Worm (Caenorhabditis elegans) whole organism, young adult: Measurements from ENCODE around the gene sup-9.
"Not testable (repeated sequence)": the region's sequence is repeated elsewhere in the genome, so short reads cannot be mapped to it uniquely, and the experiment has no call there.

Experiments used
- B0261.1 ChIP-seq: sonication (generic microtip); optimal IDR thresholded peaks from 2 replicates; lab custom pipeline; 2016; ENCODE audit warnings: mild to moderate bottlenecking, missing genetic modification characterization, moderate library complexity, missing compliant biosample characterization
- C06A6.2 ChIP-seq: fragments of 200-800 bp; sonication (Bioruptor generic); conservative IDR thresholded peaks from 2 replicates; pipeline ENCODE4 v1.3.6; 2022; ENCODE audit warnings: missing genetic modification characterization, missing compliant biosample characterization
- F23B12.7 ChIP-seq: sonication (generic microtip); optimal IDR thresholded peaks from 2 replicates; lab custom pipeline; 2017; ENCODE audit warnings: missing genetic modification characterization, mild to moderate bottlenecking, missing compliant biosample characterization, antibody characterized with exemption, moderate library complexity; ENCODE audit not compliant: insufficient read depth
- F33H1.4 ChIP-seq: fragments of 200-800 bp; sonication (Bioruptor generic); IDR thresholded peaks from 2 replicates; pipeline ENCODE4 v1.3.6; 2022; ENCODE audit warnings: missing genetic modification reagents, missing genetic modification characterization, missing compliant biosample characterization
- F57A8.1 ChIP-seq: fragments of 200-800 bp; sonication (Bioruptor generic); optimal IDR thresholded peaks from 2 replicates; lab custom pipeline; 2018; ENCODE audit warnings: mild to moderate bottlenecking, missing genetic modification characterization, moderate library complexity, missing compliant biosample characterization
- K11D2.4 ChIP-seq: fragments of 200-800 bp; sonication (Bioruptor generic); IDR thresholded peaks from 2 replicates; pipeline ENCODE4 v1.3.6; 2022; ENCODE audit warnings: missing genetic modification reagents, missing genetic modification characterization, missing compliant biosample characterization
- K12H6.12 ChIP-seq: fragments of 200-800 bp; sonication (Bioruptor generic); optimal IDR thresholded peaks from 2 replicates; lab custom pipeline; 2018; ENCODE audit warnings: mild to moderate bottlenecking, missing genetic modification characterization, missing compliant biosample characterization
- T07F8.4 ChIP-seq: sonication (generic microtip); optimal IDR thresholded peaks from 2 replicates; lab custom pipeline; 2016; ENCODE audit warnings: mild to moderate bottlenecking, missing genetic modification characterization, moderate library complexity, missing compliant biosample characterization
- T26A5.8 ChIP-seq: sonication (generic microtip); optimal IDR thresholded peaks from 2 replicates; lab custom pipeline; 2016; ENCODE audit warnings: missing genetic modification characterization, missing compliant biosample characterization
- Y53F4B.3 ChIP-seq: fragments of 200-800 bp; sonication (Bioruptor generic); IDR thresholded peaks from 2 replicates; pipeline ENCODE4 v1.3.6; 2022; ENCODE audit warnings: missing genetic modification reagents, missing genetic modification characterization, missing compliant biosample characterization
- Y53G8AR.9 ChIP-seq: fragments of 200-800 bp; sonication (Bioruptor generic); conservative IDR thresholded peaks from 2 replicates; pipeline ENCODE4 v1.3.6; 2022; ENCODE audit warnings: missing genetic modification reagents, missing genetic modification characterization, missing compliant biosample characterization
- Y56A3A.18 ChIP-seq: fragments of 200-800 bp; sonication (Bioruptor generic); IDR thresholded peaks from 2 replicates; pipeline ENCODE4 v1.3.6; 2022; ENCODE audit warnings: missing genetic modification reagents, missing genetic modification characterization, missing compliant biosample characterization
- Y67H2A.10 ChIP-seq: fragments of 200-800 bp; sonication (Bioruptor generic); conservative IDR thresholded peaks from 2 replicates; pipeline ENCODE4 v1.3.6; 2022; ENCODE audit warnings: missing genetic modification reagents, missing genetic modification characterization, missing compliant biosample characterization
- Y95B8A.8 ChIP-seq: fragments of 200-800 bp; sonication (Bioruptor generic); IDR thresholded peaks from 2 replicates; pipeline ENCODE4 v1.3.6; 2022; ENCODE audit warnings: missing genetic modification reagents, missing genetic modification characterization, missing compliant biosample characterization
- ama-1 ChIP-seq, 3 experiments: fragments of 150-350 bp in 1 of 3; sonication (generic microtip) in 2 of 3; optimal IDR thresholded peaks; 2 replicates each; lab custom pipeline; 2014 to 2018; ENCODE audit warnings: missing biosample characterization in 2 of 3, missing genetic modification characterization in 2 of 3, missing genetic modification reagents in 2 of 3
- aptf-2 ChIP-seq: fragments of 200-800 bp; sonication (Bioruptor generic); conservative IDR thresholded peaks from 2 replicates; pipeline ENCODE4 v1.3.6; 2022; ENCODE audit warnings: missing genetic modification reagents, missing genetic modification characterization, missing compliant biosample characterization
- athp-1 ChIP-seq: sonication (generic microtip); optimal IDR thresholded peaks from 2 replicates; lab custom pipeline; 2017; ENCODE audit warnings: mild to moderate bottlenecking, missing genetic modification characterization, missing compliant biosample characterization
- attf-6 ChIP-seq: fragments of 200-800 bp; sonication (Bioruptor generic); IDR thresholded peaks from 2 replicates; pipeline ENCODE4 v1.3.6; 2022; ENCODE audit warnings: missing genetic modification reagents, missing genetic modification characterization, missing compliant biosample characterization
- bed-2 ChIP-seq: fragments of 200-800 bp; sonication (Bioruptor generic); IDR thresholded peaks from 2 replicates; pipeline ENCODE4 v1.3.6; 2022; ENCODE audit warnings: missing genetic modification reagents, missing genetic modification characterization, missing compliant biosample characterization
- ccch-3 ChIP-seq: fragments of 200-800 bp; sonication (Bioruptor generic); optimal IDR thresholded peaks from 2 replicates; lab custom pipeline; 2018; ENCODE audit warnings: mild to moderate bottlenecking, missing genetic modification characterization, missing compliant biosample characterization
- ceh-40 ChIP-seq: fragments of 200-800 bp; sonication (Bioruptor generic); IDR thresholded peaks from 2 replicates; pipeline ENCODE4 v1.3.6; 2022; ENCODE audit warnings: missing genetic modification characterization, missing compliant biosample characterization
- ceh-58 ChIP-seq: fragments of 200-800 bp; sonication (Bioruptor generic); IDR thresholded peaks from 2 replicates; pipeline ENCODE4 v1.3.6; 2022; ENCODE audit warnings: missing genetic modification characterization, missing compliant biosample characterization
- dox-1 ChIP-seq: fragments of 200-800 bp; sonication (Bioruptor generic); IDR thresholded peaks from 2 replicates; pipeline ENCODE4 v1.3.6; 2022; ENCODE audit warnings: missing genetic modification reagents, missing genetic modification characterization, missing compliant biosample characterization
- hlh-12 ChIP-seq: sonication (generic microtip); optimal IDR thresholded peaks from 2 replicates; lab custom pipeline; 2016; ENCODE audit warnings: missing genetic modification characterization, missing compliant biosample characterization
- hmg-1.2 ChIP-seq: fragments of 200-800 bp; sonication (Bioruptor generic); IDR thresholded peaks from 2 replicates; pipeline ENCODE4 v1.3.6; 2022; ENCODE audit warnings: missing genetic modification reagents, missing genetic modification characterization, missing compliant biosample characterization
- lin-26 ChIP-seq: fragments of 200-800 bp; sonication (Bioruptor generic); IDR thresholded peaks from 2 replicates; pipeline ENCODE4 v1.3.6; 2022; ENCODE audit warnings: missing genetic modification reagents, missing genetic modification characterization, missing compliant biosample characterization
- lin-40 ChIP-seq: sonication (generic microtip); optimal IDR thresholded peaks from 2 replicates; lab custom pipeline; 2016; ENCODE audit warnings: missing genetic modification characterization, mild to moderate bottlenecking, missing compliant biosample characterization, missing genotype, missing genetic modification reagents
- lin-54 ChIP-seq: fragments of 200-800 bp; sonication (Bioruptor generic); optimal IDR thresholded peaks from 2 replicates; lab custom pipeline; 2018; ENCODE audit warnings: mild to moderate bottlenecking, missing genetic modification characterization, missing compliant biosample characterization
- nhr-120 ChIP-seq: fragments of 200-800 bp; sonication (Bioruptor generic); IDR thresholded peaks from 2 replicates; pipeline ENCODE4 v1.3.6; 2022; ENCODE audit warnings: missing genetic modification characterization, missing compliant biosample characterization
- rec-8 ChIP-seq, 2 experiments: sonication (generic microtip); optimal IDR thresholded peaks; 2 replicates each; lab custom pipeline; 2016; ENCODE audit warnings: mild to moderate bottlenecking in 2 of 2, missing genetic modification characterization in 2 of 2, missing genetic modification reagents in 2 of 2, missing genotype in 2 of 2, missing biosample characterization in 1 of 2, missing compliant biosample characterization in 1 of 2, moderate library complexity in 1 of 2
- somi-1 ChIP-seq: fragments of 200-800 bp; sonication (Bioruptor generic); optimal IDR thresholded peaks from 2 replicates; lab custom pipeline; 2018; ENCODE audit warnings: mild to moderate bottlenecking, missing genetic modification characterization, missing compliant biosample characterization
- zfh-2 ChIP-seq: fragments of 200-800 bp; sonication (Bioruptor generic); conservative IDR thresholded peaks from 2 replicates; pipeline ENCODE4 v1.3.6; 2022; ENCODE audit warnings: missing genetic modification reagents, missing genetic modification characterization, missing compliant biosample characterization
- ztf-28 ChIP-seq: fragments of 200-800 bp; sonication (Bioruptor generic); IDR thresholded peaks from 2 replicates; pipeline ENCODE4 v1.3.6; 2022; ENCODE audit warnings: missing genetic modification reagents, missing genetic modification characterization, missing compliant biosample characterization

sup-9 gene

ce11 chrII:2656606-2657005, 30.2 kb downstream of the sup-9 start, which contains the start of gene sri-47:
Gene sri-47 (plus strand): TSS chrII:2656906.
- TF ChIP-seq lin-54 (GFP tag; lab: Kevin White, UChicago): no peak
- no peak for TF ChIP-seq Y53F4B.3 (GFP tag; lab: Robert Waterston, UW)
- no peak for TF ChIP-seq hlh-12 (tag; lab: Kevin White, UChicago)
- no peak for TF ChIP-seq K12H6.12
- no peak for TF ChIP-seq ccch-3 (GFP tag; lab: Kevin White, UChicago)
- TF ChIP-seq dox-1 (GFP tag; lab: Robert Waterston, UW): no peak
- no peak for TF ChIP-seq rec-8 (tag; optimal IDR thresholded peaks at IDR 0.05; lab: Kevin White, UChicago)
- 0 out of 2 replicates have a peak, but pooled peaks have one; percentile 37 for TF ChIP-seq zfh-2

ce11 chrII:2649539-2649938, 37.3 kb downstream of the sup-9 start, which contains the start of the genes F22E5.13 and F22E5.6:
Gene F22E5.13 (minus strand): TSS chrII:2649639.
Gene F22E5.6 (plus strand): TSS chrII:2649835.
- TF ChIP-seq Y56A3A.18 (GFP tag; lab: Robert Waterston, UW) (no peak), F33H1.4 (GFP tag; lab: Robert Waterston, UW) (no peak), T26A5.8 (no peak), attf-6 (no peak), Y67H2A.10 (GFP tag; lab: Robert Waterston, UW) (no peak), K11D2.4 (GFP tag; lab: Robert Waterston, UW) (no peak)

- TF ChIP-seq hmg-1.2 (GFP tag; lab: Robert Waterston, UW) (peak; percentile 28; the same call in 1 of the 2 replicates), lin-26 (GFP tag; lab: Robert Waterston, UW) (no peak), C06A6.2 (GFP tag; lab: Robert Waterston, UW) (0 out of 2 replicates have a peak, but pooled peaks have one; percentile 16), Y67H2A.10 (GFP tag; lab: Robert Waterston, UW) (no peak)
These were observed 37.8 kb downstream of the sup-9 start for ce11 chrII:2649015-2649414.

ce11 chrII:2646756-2647155, 40.1 kb downstream of the sup-9 start, which contains the start of gene F22E5.12:
Gene F22E5.12 (minus strand): TSS chrII:2646856.
- TF ChIP-seq nhr-120 (GFP tag; lab: Robert Waterston, UW); lin-40 (tag; lab: Kevin White, UChicago); aptf-2 (GFP tag; lab: Robert Waterston, UW): not testable (repeated sequence)

ce11 chrII:2644498-2644897, 42.3 kb downstream of the sup-9 start, which contains the start of gene F22E5.11:
Gene F22E5.11 (minus strand): TSS chrII:2644598.
- TF ChIP-seq Y95B8A.8 (GFP tag; lab: Robert Waterston, UW) (no peak), bed-2 (no peak), ama-1 (optimal IDR thresholded peaks at IDR 0.05; lab: Kevin White, UChicago) (no peak), ama-1 (GFP tag; optimal IDR thresholded peaks at IDR 0.05; lab: Kevin White, UChicago) (no peak), ceh-40 (no peak), Y53F4B.3 (GFP tag; lab: Robert Waterston, UW) (no peak), ceh-58 (no peak), athp-1 (tag; lab: Kevin White, UChicago) (no peak), nhr-120 (GFP tag; lab: Robert Waterston, UW) (no peak), F57A8.1 (no peak), B0261.1 (tag; lab: Kevin White, UChicago) (no peak), T07F8.4 (tag; lab: Kevin White, UChicago) (no peak), ztf-28 (GFP tag; lab: Robert Waterston, UW) (no peak), F23B12.7 (no peak), Y53G8AR.9 (GFP tag; lab: Robert Waterston, UW) (no peak), somi-1 (GFP tag; lab: Kevin White, UChicago) (no peak)
